Fruit fly (Drosophila melanogaster) whole organism, pupa: Measurements from ENCODE around the gene CG10943.

Experiments
- CG10348 ChIP-seq: fragments of 200-800 bp; sonication (Bioruptor generic); IDR thresholded peaks from 2 replicates; pipeline ENCODE4 v1.3.6; 2022; ENCODE audit warnings: missing biosample characterization, missing genetic modification characterization
- CG12605 ChIP-seq: fragments of 200-800 bp; sonication (Bioruptor generic); IDR thresholded peaks from 2 replicates; pipeline ENCODE4 v1.3.6; 2022; ENCODE audit warnings: missing biosample characterization, missing genetic modification characterization
- CG13204 ChIP-seq: fragments of 200-800 bp; sonication (Bioruptor generic); optimal IDR thresholded peaks from 2 replicates; lab custom pipeline; 2018; ENCODE audit warnings: missing biosample characterization, mild to moderate bottlenecking, missing genetic modification characterization, moderate library complexity
- CG14655 ChIP-seq: fragments of 200-800 bp; sonication (Bioruptor generic); optimal IDR thresholded peaks from 3 replicates; lab custom pipeline; 2017; ENCODE audit warnings: mild to moderate bottlenecking, missing biosample characterization, missing genetic modification reagents, missing genetic modification characterization
- CG15710 ChIP-seq: fragments of 200-800 bp; sonication (Bioruptor generic); optimal IDR thresholded peaks from 2 replicates; lab custom pipeline; 2018; ENCODE audit warnings: missing biosample characterization, mild to moderate bottlenecking, missing genetic modification characterization, moderate library complexity
- CG17806 ChIP-seq: fragments of 200-800 bp; sonication (Bioruptor generic); optimal IDR thresholded peaks from 2 replicates; lab custom pipeline; 2018; ENCODE audit warnings: missing biosample characterization, mild to moderate bottlenecking, missing genetic modification characterization, moderate library complexity
- CG32121 ChIP-seq: fragments of 200-800 bp; sonication (Bioruptor generic); IDR thresholded peaks from 2 replicates; pipeline ENCODE4 v1.3.6; 2022; ENCODE audit warnings: missing biosample characterization, missing genetic modification characterization
- CG34367 ChIP-seq: fragments of 200-800 bp; sonication (Bioruptor generic); optimal IDR thresholded peaks from 2 replicates; lab custom pipeline; 2018; ENCODE audit warnings: missing biosample characterization, mild to moderate bottlenecking, missing genetic modification characterization
- CG4496 ChIP-seq: fragments of 200-800 bp; sonication (Bioruptor generic); IDR thresholded peaks from 3 replicates; pipeline ENCODE4 v1.3.6; 2022; ENCODE audit warnings: missing biosample characterization, missing genetic modification characterization
- CG8159 ChIP-seq: fragments of 200-800 bp; sonication (Bioruptor generic); optimal IDR thresholded peaks from 3 replicates; lab custom pipeline; 2018; ENCODE audit warnings: missing biosample characterization, mild to moderate bottlenecking, missing genetic modification characterization, moderate library complexity
- CG8301 ChIP-seq: fragments of 200-800 bp; sonication (Bioruptor generic); optimal IDR thresholded peaks from 2 replicates; lab custom pipeline; 2018; ENCODE audit warnings: missing biosample characterization, mild to moderate bottlenecking, missing genetic modification characterization
- CG9948 ChIP-seq: fragments of 200-800 bp; sonication (Bioruptor generic); optimal IDR thresholded peaks from 2 replicates; lab custom pipeline; 2018; ENCODE audit warnings: missing biosample characterization, mild to moderate bottlenecking, missing genetic modification characterization, moderate library complexity
- D1 ChIP-seq: fragments of 200-800 bp; sonication (Bioruptor generic); optimal IDR thresholded peaks from 2 replicates; lab custom pipeline; 2018; ENCODE audit warnings: missing biosample characterization, mild to moderate bottlenecking, missing genetic modification characterization, moderate library complexity
- EcR ChIP-seq: fragments of 200-800 bp; sonication (Bioruptor generic); optimal IDR thresholded peaks from 3 replicates; lab custom pipeline; 2019; ENCODE audit warnings: missing biosample characterization, missing genetic modification characterization, mild to moderate bottlenecking, moderate library complexity, missing genetic modification reagents
- Ets98B ChIP-seq: fragments of 200-800 bp; sonication (Bioruptor generic); IDR thresholded peaks from 2 replicates; pipeline ENCODE4 v1.3.6; 2022; ENCODE audit warnings: missing biosample characterization, missing genetic modification characterization
- Pif1A ChIP-seq: fragments of 200-800 bp; sonication (Bioruptor generic); optimal IDR thresholded peaks from 3 replicates; lab custom pipeline; 2016; ENCODE audit warnings: missing biosample characterization, missing genetic modification characterization
- Pif1B ChIP-seq: fragments of 200-800 bp; sonication (Bioruptor generic); optimal IDR thresholded peaks from 3 replicates; lab custom pipeline; 2016; ENCODE audit warnings: missing biosample characterization, missing genetic modification characterization
- Snoo ChIP-seq: fragments of 200-800 bp; sonication (Bioruptor generic); optimal IDR thresholded peaks from 3 replicates; lab custom pipeline; 2017; ENCODE audit warnings: missing biosample characterization, mild to moderate bottlenecking, missing genetic modification characterization, inconsistent platforms
- fd96Ca ChIP-seq: fragments of 200-800 bp; sonication (Bioruptor generic); IDR thresholded peaks from 3 replicates; pipeline ENCODE4 v1.3.6; 2022; ENCODE audit warnings: missing biosample characterization, missing genetic modification characterization
- gl ChIP-seq: fragments of 200-800 bp; sonication (Bioruptor generic); optimal IDR thresholded peaks from 2 replicates; lab custom pipeline; 2018; ENCODE audit warnings: missing biosample characterization, mild to moderate bottlenecking, missing genetic modification characterization
- rn ChIP-seq: fragments of 200-800 bp; sonication (Bioruptor generic); IDR thresholded peaks from 2 replicates; pipeline ENCODE4 v1.3.6; 2022; ENCODE audit warnings: missing biosample characterization, missing genetic modification characterization

CG10943 gene

dm6 chr3L:12828532-12828931, 34.2 kb downstream of the CG10943 start:
- TF ChIP-seq CG32121 (GFP tag; lab: Robert Waterston, UW) (no peak), CG13204 (GFP tag; lab: Kevin White, UChicago) (no peak), gl (tag; lab: Kevin White, UChicago) (no peak), CG8159 (tag; lab: Kevin White, UChicago) (no peak), Pif1B (GFP tag; lab: Kevin White, UChicago) (no peak), CG34367 (no peak), Ets98B (GFP tag; lab: Robert Waterston, UW) (no peak)

- no peak for TF ChIP-seq CG9948 (tag; lab: Kevin White, UChicago)
- no peak for TF ChIP-seq rn (GFP tag; lab: Robert Waterston, UW)
- TF ChIP-seq CG10348 (GFP tag; lab: Robert Waterston, UW): no peak
- TF ChIP-seq CG8159 (tag; lab: Kevin White, UChicago): no peak
- TF ChIP-seq gl (tag; lab: Kevin White, UChicago): no peak
- no peak for TF ChIP-seq CG14655
- no peak for TF ChIP-seq CG34367
- TF ChIP-seq CG12605 (GFP tag; lab: Robert Waterston, UW): no peak
Measured at dm6 chr3L:12827705-12828104, 35.0 kb downstream of the CG10943 start.

- TF ChIP-seq CG8159 (tag; lab: Kevin White, UChicago) (no peak), CG13204 (GFP tag; lab: Kevin White, UChicago) (no peak), rn (GFP tag; lab: Robert Waterston, UW) (no peak), gl (tag; lab: Kevin White, UChicago) (no peak), CG17806 (tag; lab: Kevin White, UChicago) (no peak), CG15710 (tag; lab: Kevin White, UChicago) (no peak), CG4496 (GFP tag; lab: Robert Waterston, UW) (no peak), D1 (no peak), Pif1A (GFP tag; lab: Kevin White, UChicago) (no peak), EcR (GFP tag; lab: Kevin White, UChicago) (no peak), Snoo (tag; lab: Kevin White, UChicago) (no peak)
Measured at dm6 chr3L:12815756-12816155, 47.0 kb downstream of the CG10943 start.

- TF ChIP-seq CG14655 (no peak), CG9948 (tag; lab: Kevin White, UChicago) (no peak), EcR (GFP tag; lab: Kevin White, UChicago) (no peak), gl (tag; lab: Kevin White, UChicago) (no peak), CG4496 (GFP tag; lab: Robert Waterston, UW) (no peak), Pif1A (GFP tag; lab: Kevin White, UChicago) (no peak), fd96Ca (GFP tag; lab: Robert Waterston, UW) (no peak), CG8301 (no peak), CG12605 (GFP tag; lab: Robert Waterston, UW) (no peak), Ets98B (GFP tag; lab: Robert Waterston, UW) (no peak), Pif1B (GFP tag; lab: Kevin White, UChicago) (no peak), CG15710 (tag; lab: Kevin White, UChicago) (no peak), Snoo (tag; lab: Kevin White, UChicago) (no peak)
Measured at dm6 chr3L:12814806-12815205, 47.9 kb downstream of the CG10943 start.

DNA sequence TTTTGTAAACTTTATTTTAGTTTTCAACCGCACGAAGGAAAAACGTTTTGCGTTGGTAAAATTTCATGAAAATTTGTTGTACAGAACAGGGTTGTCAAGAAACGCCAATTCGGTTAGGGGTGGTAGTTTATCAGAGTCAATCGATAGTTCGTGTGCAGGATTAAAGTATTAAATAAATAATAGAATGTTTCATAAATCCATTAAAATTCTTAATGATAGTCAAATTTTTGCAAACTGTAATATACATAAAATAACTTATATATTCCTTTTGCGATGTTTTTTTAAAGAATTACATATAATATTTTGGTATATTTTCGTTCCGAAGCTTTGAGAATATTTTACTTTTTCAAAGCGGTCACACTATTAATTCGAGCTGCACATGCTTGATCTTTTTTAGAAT, 48.8 kb downstream of the CG10943 start, which contains the start of the genes Sf3a2 and CG42588:
Gene Sf3a2 (minus strand): TSS at position 113 of the 400 bp plus-strand sequence.
Gene CG42588 (plus strand): TSS at position 348 of the 400 bp plus-strand sequence.
- TF ChIP-seq rn (GFP tag; lab: Robert Waterston, UW) (peak; percentile 36; the same call in 1 of the 2 replicates), CG13204 (GFP tag; lab: Kevin White, UChicago) (no peak), CG17806 (tag; lab: Kevin White, UChicago) (peak; percentile 31)
- TF ChIP-seq, all 21 proteins: peak for 2
